1 fruit fly cellular context compared by ENCODE assay signal in genomic region chr3L:18625786-18626185, dm6.
TF ChIP-seq lines count a peak whose summit lies in the region.

TSS of gene MYPT-75D (plus strand) at chr3L:18625959.

TF ChIP-seq in whole organism, embryonic, 481 proteins besides CTCF, POLR2A, EP300 and RAD21 (continued from another document):
- TF ChIP-seq gsb (GFP tag; IDR thresholded peaks at IDR 0.05; lab: Robert Waterston, UW) (no peak), Mad (GFP tag; optimal IDR thresholded peaks at IDR 0.05; lab: Kevin White, UChicago) (no peak), CG34376 (GFP tag; optimal IDR thresholded peaks at IDR 0.05; lab: Kevin White, UChicago) (peak; percentile 60), CG17359 (tag; optimal IDR thresholded peaks at IDR 0.05; lab: Kevin White, UChicago) (peak; percentile 35), pnt (GFP tag; optimal IDR thresholded peaks at IDR 0.05; lab: Kevin White, UChicago) (no peak), Doc3 (GFP tag; IDR thresholded peaks at IDR 0.05; lab: Robert Waterston, UW; ENCODE audit: partially characterized antibody) (peak; percentile 92), org-1 (GFP tag; optimal IDR thresholded peaks at IDR 0.05; lab: Kevin White, UChicago) (no peak), CG9817 (tag; optimal IDR thresholded peaks at IDR 0.05; lab: Kevin White, UChicago) (no peak), ato (GFP tag; IDR thresholded peaks at IDR 0.05; lab: Robert Waterston, UW; ENCODE audit: partially characterized antibody) (peak; percentile 88), Scr (GFP tag; IDR thresholded peaks at IDR 0.05; lab: Robert Waterston, UW; ENCODE audit: partially characterized antibody) (peak; percentile 95), CG12659 (GFP tag; optimal IDR thresholded peaks at IDR 0.05; lab: Kevin White, UChicago) (peak; percentile 72), CG30403 (GFP tag; optimal IDR thresholded peaks at IDR 0.05; lab: Kevin White, UChicago) (no peak), sqz (GFP tag; optimal IDR thresholded peaks at IDR 0.05; lab: Kevin White, UChicago) (no peak), psq (GFP tag; optimal IDR thresholded peaks at IDR 0.05; lab: Kevin White, UChicago) (peak; percentile 8), CG13123 (GFP tag; optimal IDR thresholded peaks at IDR 0.05; lab: Kevin White, UChicago) (no peak), CG11456 (GFP tag; IDR thresholded peaks at IDR 0.05; lab: Robert Waterston, UW) (no peak), ssp (GFP tag; IDR thresholded peaks at IDR 0.05; lab: Robert Waterston, UW) (no peak), CG3726 (GFP tag; IDR thresholded peaks at IDR 0.05; lab: Robert Waterston, UW) (no peak), B-H2 (GFP tag; optimal IDR thresholded peaks at IDR 0.05; lab: Kevin White, UChicago) (peak; percentile 67), knrl (GFP tag; IDR thresholded peaks at IDR 0.05; lab: Robert Waterston, UW; ENCODE audit: partially characterized antibody) (peak; percentile 80), chm (GFP tag; IDR thresholded peaks at IDR 0.05; lab: Robert Waterston, UW) (peak; percentile 83), CG6813 (GFP tag; optimal IDR thresholded peaks at IDR 0.05; lab: Kevin White, UChicago) (peak; percentile 27), MTF-1 (GFP tag; optimal IDR thresholded peaks at IDR 0.05; lab: Kevin White, UChicago; ENCODE audit: borderline replicate concordance) (peak; percentile 30), twi (tag; optimal IDR thresholded peaks at IDR 0.05; lab: Kevin White, UChicago) (peak; percentile 26), btn (GFP tag; optimal IDR thresholded peaks at IDR 0.05; lab: Kevin White, UChicago) (no peak), vvl (GFP tag; IDR thresholded peaks at IDR 0.05; lab: Robert Waterston, UW) (peak; percentile 49), lov (optimal IDR thresholded peaks at IDR 0.05; lab: Kevin White, UChicago) (no peak), lov (GFP tag; IDR thresholded peaks at IDR 0.05; lab: Robert Waterston, UW) (no peak), Oli (tag; optimal IDR thresholded peaks at IDR 0.05; lab: Kevin White, UChicago) (no peak), luna (GFP tag; optimal IDR thresholded peaks at IDR 0.05; lab: Kevin White, UChicago) (peak; percentile 30), CG4282 (GFP tag; optimal IDR thresholded peaks at IDR 0.05; lab: Kevin White, UChicago) (peak; percentile 41), Nf-YB (GFP tag; optimal IDR thresholded peaks at IDR 0.05; lab: Kevin White, UChicago) (peak; percentile 23), D19B (GFP tag; optimal IDR thresholded peaks at IDR 0.05; lab: Kevin White, UChicago) (no peak), CG6272 (GFP tag; IDR thresholded peaks at IDR 0.05; lab: Robert Waterston, UW) (no peak), CG1529 (GFP tag; optimal IDR thresholded peaks at IDR 0.05; lab: Kevin White, UChicago) (no peak), nerfin-2 (GFP tag; IDR thresholded peaks at IDR 0.05; lab: Robert Waterston, UW; ENCODE audit: partially characterized antibody) (peak; percentile 45), cato (GFP tag; optimal IDR thresholded peaks at IDR 0.05; lab: Kevin White, UChicago; ENCODE audit: borderline replicate concordance) (no peak), Drgx (GFP tag; IDR thresholded peaks at IDR 0.05; lab: Robert Waterston, UW) (no peak), CG13624 (GFP tag; optimal IDR thresholded peaks at IDR 0.05; lab: Kevin White, UChicago) (peak; percentile 49), fru (optimal IDR thresholded peaks at IDR 0.05; lab: Kevin White, UChicago) (no peak), stwl (tag; optimal IDR thresholded peaks at IDR 0.05; lab: Kevin White, UChicago) (peak; percentile 89), CG17568 (GFP tag; optimal IDR thresholded peaks at IDR 0.05; lab: Kevin White, UChicago) (no peak), CG17385 (GFP tag; optimal IDR thresholded peaks at IDR 0.05; lab: Kevin White, UChicago) (peak; percentile 52), CG2202 (tag; optimal IDR thresholded peaks at IDR 0.05; lab: Kevin White, UChicago) (peak; percentile 35), E2f1 (GFP tag; IDR thresholded peaks at IDR 0.05; lab: Robert Waterston, UW) (no peak), gem (tag; optimal IDR thresholded peaks at IDR 0.05; lab: Kevin White, UChicago) (no peak), fd96Cb (tag; optimal IDR thresholded peaks at IDR 0.05; lab: Kevin White, UChicago) (no peak), sens-2 (GFP tag; IDR thresholded peaks at IDR 0.05; lab: Robert Waterston, UW) (no peak; the same call in 1 of the 2 replicates), Dp (GFP tag; optimal IDR thresholded peaks at IDR 0.05; lab: Kevin White, UChicago) (peak; percentile 85), CG3163 (GFP tag; optimal IDR thresholded peaks at IDR 0.05; lab: Kevin White, UChicago) (peak; percentile 40), sens (GFP tag; lab: Kevin White, UChicago) (peak; percentile 90), kay (GFP tag; optimal IDR thresholded peaks at IDR 0.05; lab: Kevin White, UChicago) (no peak), HmgZ (tag; optimal IDR thresholded peaks at IDR 0.05; lab: Kevin White, UChicago) (peak; percentile 68), ac (GFP tag; optimal IDR thresholded peaks at IDR 0.05; lab: Kevin White, UChicago) (peak; percentile 26), Awh (GFP tag; IDR thresholded peaks at IDR 0.05; lab: Robert Waterston, UW) (no peak; the same call in 1 of the 2 replicates), H15 (GFP tag; IDR thresholded peaks at IDR 0.05; lab: Robert Waterston, UW) (no peak), ase (GFP tag; IDR thresholded peaks at IDR 0.05; lab: Robert Waterston, UW) (no peak), CG16863 (GFP tag; optimal IDR thresholded peaks at IDR 0.05; lab: Kevin White, UChicago) (peak; percentile 17), kah (GFP tag; optimal IDR thresholded peaks at IDR 0.05; lab: Kevin White, UChicago) (peak; percentile 21), phol (tag; optimal IDR thresholded peaks at IDR 0.05; lab: Kevin White, UChicago) (peak; percentile 23), CG10209 (GFP tag; optimal IDR thresholded peaks at IDR 0.05; lab: Kevin White, UChicago) (no peak), bbx (GFP tag; IDR thresholded peaks at IDR 0.05; lab: Robert Waterston, UW; ENCODE audit: partially characterized antibody) (peak; percentile 97), CG1024 (GFP tag; IDR thresholded peaks at IDR 0.05; lab: Robert Waterston, UW) (no peak; the same call in 1 of the 2 replicates), Atf3 (GFP tag; optimal IDR thresholded peaks at IDR 0.05; lab: Kevin White, UChicago) (no peak), CG18262 (tag; optimal IDR thresholded peaks at IDR 0.05; lab: Kevin White, UChicago) (peak; percentile 16), Poxn (GFP tag; IDR thresholded peaks at IDR 0.05; lab: Robert Waterston, UW) (no peak)
